Worm (Caenorhabditis elegans): ENCODE measurements around the gene cest-9.2.

ce11 chrX:12210145-12211032 lies 11.5 kb upstream of the cest-9.2 start:
- no peak for TF ChIP-seq T22C8.4 (GFP tag; IDR thresholded peaks at IDR 0.05)
- no peak for TF ChIP-seq ref-1 (GFP tag; conservative IDR thresholded peaks at IDR 0.05)
- TF ChIP-seq cog-1 (tag; optimal IDR thresholded peaks at IDR 0.05): no peak
- TF ChIP-seq klf-2 (GFP tag; conservative IDR thresholded peaks at IDR 0.05): no peak
- no peak for TF ChIP-seq med-1 (GFP tag; optimal IDR thresholded peaks at IDR 0.05; ENCODE audit: insufficient read depth)
- TF ChIP-seq flt-1 (GFP tag; IDR thresholded peaks at IDR 0.05): no peak
- no peak for TF ChIP-seq tab-1 (GFP tag; IDR thresholded peaks at IDR 0.05)

All from whole organism, midembryonic.